Fruit fly (Drosophila melanogaster): ENCODE data around the gene CG11035.
A peak's percentile ranks its signal among the peaks of the same experiment; 100 is the strongest.

The CG11035 gene

DNA sequence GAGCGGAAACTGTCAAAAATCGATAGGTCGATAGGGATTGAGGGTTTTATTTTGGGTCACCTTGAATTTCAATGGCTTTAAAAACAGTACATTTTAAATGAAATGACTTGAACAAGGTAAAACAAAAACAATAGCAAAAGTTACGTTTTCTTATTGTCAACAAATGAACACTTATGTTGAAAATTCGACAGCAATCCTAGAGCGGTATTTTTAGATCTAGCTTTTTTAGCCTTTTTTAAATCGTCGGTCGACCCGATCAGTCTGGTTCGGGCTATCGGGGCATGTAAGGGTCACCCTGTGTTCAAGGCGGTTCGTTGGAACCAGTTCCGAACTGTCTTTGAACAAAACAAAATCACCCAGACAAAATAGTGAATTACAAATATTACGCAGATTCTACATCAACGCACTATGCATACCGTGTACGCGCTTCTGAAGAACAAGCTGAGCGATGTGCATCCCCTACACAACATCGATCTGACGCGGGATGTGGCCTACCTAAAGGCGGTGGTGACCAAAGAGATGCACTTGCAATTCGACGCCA is 23.7 kb downstream of the CG11035 start, which contains the start of the genes CG11052 and CG3223 (continued):
- TF ChIP-seq CG33557 (GFP tag; optimal IDR thresholded peaks at IDR 0.05): no peak
- TF ChIP-seq amos (GFP tag; IDR thresholded peaks at IDR 0.05; ENCODE audit: partially characterized antibody): peak; percentile 58; the same call in 1 of the 2 replicates
- TF ChIP-seq pzg (GFP tag; optimal IDR thresholded peaks at IDR 0.05): peak; percentile 72
- TF ChIP-seq CG12071 (GFP tag; optimal IDR thresholded peaks at IDR 0.05): no peak
- peak; percentile 37 for TF ChIP-seq CG13624 (GFP tag; optimal IDR thresholded peaks at IDR 0.05)
- TF ChIP-seq CG16779 (GFP tag; IDR thresholded peaks at IDR 0.05): no peak
- TF ChIP-seq CG6813 (GFP tag; optimal IDR thresholded peaks at IDR 0.05): no peak
- TF ChIP-seq CG12104 (GFP tag; optimal IDR thresholded peaks at IDR 0.05): no peak
- no peak for TF ChIP-seq crol (GFP tag; IDR thresholded peaks at IDR 0.05)
- no peak for TF ChIP-seq Atf3 (GFP tag; optimal IDR thresholded peaks at IDR 0.05)
- TF ChIP-seq CG7357 (GFP tag; IDR thresholded peaks at IDR 0.05): no peak
- no peak for TF ChIP-seq jumu (GFP tag; optimal IDR thresholded peaks at IDR 0.05)
- TF ChIP-seq CG7271 (tag; optimal IDR thresholded peaks at IDR 0.05): no peak
- TF ChIP-seq HLH3B (GFP tag; IDR thresholded peaks at IDR 0.05): no peak
- no peak for TF ChIP-seq CG3163 (GFP tag; optimal IDR thresholded peaks at IDR 0.05)
- no peak for TF ChIP-seq Stat92E (GFP tag; optimal IDR thresholded peaks at IDR 0.05)
- TF ChIP-seq seq (GFP tag; IDR thresholded peaks at IDR 0.05): no peak
- peak; percentile 85 for TF ChIP-seq CG30020 (tag; optimal IDR thresholded peaks at IDR 0.05)
- TF ChIP-seq tna (GFP tag; IDR thresholded peaks at IDR 0.05; ENCODE audit: partially characterized antibody): no peak
- TF ChIP-seq tio (GFP tag; optimal IDR thresholded peaks at IDR 0.05): no peak
- TF ChIP-seq ham (GFP tag; IDR thresholded peaks at IDR 0.05): no peak
- no peak for TF ChIP-seq CG12299 (tag; optimal IDR thresholded peaks at IDR 0.05)
- TF ChIP-seq bigmax (GFP tag; optimal IDR thresholded peaks at IDR 0.05): no peak
- TF ChIP-seq trem (tag; optimal IDR thresholded peaks at IDR 0.05): no peak
- peak; percentile 44 for TF ChIP-seq CG13424 (tag; optimal IDR thresholded peaks at IDR 0.05)
- TF ChIP-seq hb (GFP tag; IDR thresholded peaks at IDR 0.05; ENCODE audit: partially characterized antibody): no peak
- no peak for TF ChIP-seq Bdp1 (GFP tag; optimal IDR thresholded peaks at IDR 0.05)
- peak; percentile 51 for TF ChIP-seq vvl (GFP tag; IDR thresholded peaks at IDR 0.05)
- TF ChIP-seq ato (GFP tag; IDR thresholded peaks at IDR 0.05; ENCODE audit: partially characterized antibody): no peak
- peak; percentile 8 for TF ChIP-seq CG15696 (tag; optimal IDR thresholded peaks at IDR 0.05)
- TF ChIP-seq otp (GFP tag; IDR thresholded peaks at IDR 0.05): no peak
- TF ChIP-seq Tbp (GFP tag; optimal IDR thresholded peaks at IDR 0.05): no peak
- TF ChIP-seq mirr (GFP tag; optimal IDR thresholded peaks at IDR 0.05): peak; percentile 10
- no peak for TF ChIP-seq ken (GFP tag; IDR thresholded peaks at IDR 0.05)
- TF ChIP-seq sug (tag; optimal IDR thresholded peaks at IDR 0.05): peak; percentile 32
- TF ChIP-seq TFAM (GFP tag; optimal IDR thresholded peaks at IDR 0.05): no peak
- peak; percentile 50 for TF ChIP-seq CG2120 (GFP tag; optimal IDR thresholded peaks at IDR 0.05)
- TF ChIP-seq D19B (GFP tag; optimal IDR thresholded peaks at IDR 0.05): no peak
- TF ChIP-seq CG3995 (GFP tag; optimal IDR thresholded peaks at IDR 0.05): peak; percentile 76
- TF ChIP-seq NfI (GFP tag; optimal IDR thresholded peaks at IDR 0.05): peak; percentile 64
- no peak for TF ChIP-seq tgo (GFP tag; IDR thresholded peaks at IDR 0.05)
- TF ChIP-seq chm (GFP tag; IDR thresholded peaks at IDR 0.05): no peak
- no peak for TF ChIP-seq Pdp1 (GFP tag; optimal IDR thresholded peaks at IDR 0.05)
- peak; percentile 51 for TF ChIP-seq CG10267 (tag; optimal IDR thresholded peaks at IDR 0.05)
- no peak for TF ChIP-seq CG17359 (tag; optimal IDR thresholded peaks at IDR 0.05)
- TF ChIP-seq unc-4 (GFP tag; IDR thresholded peaks at IDR 0.05; ENCODE audit: partially characterized antibody): peak; percentile 39; the same call in 1 of the 2 replicates
- TF ChIP-seq Mrtf (GFP tag; IDR thresholded peaks at IDR 0.05): no peak
- TF ChIP-seq Hsf (GFP tag; optimal IDR thresholded peaks at IDR 0.05): no peak
- TF ChIP-seq mld (GFP tag; IDR thresholded peaks at IDR 0.05; ENCODE audit: partially characterized antibody): no peak
- no peak for TF ChIP-seq Max (GFP tag; optimal IDR thresholded peaks at IDR 0.05)
